Fruit fly (Drosophila melanogaster): Measurements from ENCODE around the gene CG17746.

The CG17746 gene

DNA sequence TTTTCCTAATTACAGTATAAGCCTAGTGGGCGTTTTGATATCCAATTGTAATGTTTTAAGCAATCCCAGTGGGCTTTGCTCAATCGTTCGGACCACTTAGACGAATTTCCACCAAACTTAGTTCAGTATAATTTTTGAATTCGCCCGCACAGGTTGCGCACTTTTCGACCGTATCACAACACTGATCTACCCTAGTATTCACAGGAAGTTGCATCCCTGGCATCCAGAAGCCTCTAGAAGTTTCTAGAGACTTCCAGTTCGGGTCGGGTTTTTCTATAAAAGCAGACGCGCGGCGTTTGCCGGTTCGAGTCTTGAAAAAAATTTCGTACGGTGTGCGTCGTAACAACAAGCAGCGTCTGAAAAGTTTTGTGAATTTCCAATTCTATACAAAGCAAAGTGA lies 46.5 kb downstream of the CG17746 start, which contains the start of gene Hsp83 (continued):
- TF ChIP-seq CG12769 (tag; optimal IDR thresholded peaks at IDR 0.05) (peak; percentile 94), yki (optimal IDR thresholded peaks at IDR 0.05) (no peak), CG6791 (GFP tag; IDR thresholded peaks at IDR 0.05; ENCODE audit: partially characterized antibody) (peak; percentile 23; the same call in 1 of the 3 replicates), chn (GFP tag; optimal IDR thresholded peaks at IDR 0.05) (peak; percentile 79), pros (GFP tag; optimal IDR thresholded peaks at IDR 0.05) (peak; percentile 82), p53 (GFP tag; optimal IDR thresholded peaks at IDR 0.05) (peak; percentile 92), otp (GFP tag; IDR thresholded peaks at IDR 0.05) (peak; percentile 98), CG4424 (GFP tag; optimal IDR thresholded peaks at IDR 0.05) (peak; percentile 91), Ptx1 (GFP tag; IDR thresholded peaks at IDR 0.05) (peak; percentile 73), CG17361 (GFP tag; IDR thresholded peaks at IDR 0.05) (peak; percentile 81), Vsx1 (GFP tag; optimal IDR thresholded peaks at IDR 0.05) (peak; percentile 97), klu (GFP tag; IDR thresholded peaks at IDR 0.05) (peak; percentile 63; the same call in 1 of the 2 replicates), lov (optimal IDR thresholded peaks at IDR 0.05) (no peak), lov (GFP tag; IDR thresholded peaks at IDR 0.05) (peak; percentile 98), Pdp1 (GFP tag; optimal IDR thresholded peaks at IDR 0.05) (peak; percentile 89), grau (tag; optimal IDR thresholded peaks at IDR 0.05) (peak; percentile 90), dan (GFP tag; IDR thresholded peaks at IDR 0.05) (no peak), Blimp-1 (GFP tag; optimal IDR thresholded peaks at IDR 0.05) (peak; percentile 79), HLHmδ (GFP tag; optimal IDR thresholded peaks at IDR 0.05) (peak; percentile 100), CG10959 (GFP tag; IDR thresholded peaks at IDR 0.05) (peak; percentile 81), Meics (GFP tag; optimal IDR thresholded peaks at IDR 0.05) (peak; percentile 99), tx (GFP tag; optimal IDR thresholded peaks at IDR 0.05) (peak; percentile 81), al (GFP tag; IDR thresholded peaks at IDR 0.05) (peak; percentile 70), gfzf (GFP tag; optimal IDR thresholded peaks at IDR 0.05) (peak; percentile 23), schlank (tag; optimal IDR thresholded peaks at IDR 0.05) (peak; percentile 99), Doc2 (GFP tag; IDR thresholded peaks at IDR 0.05) (0 out of 2 replicates have a peak, but pooled peaks have one; percentile 33), CG13624 (GFP tag; optimal IDR thresholded peaks at IDR 0.05) (peak; percentile 94), fd3F (GFP tag; optimal IDR thresholded peaks at IDR 0.05) (peak; percentile 86), CG15269 (tag; optimal IDR thresholded peaks at IDR 0.05) (peak; percentile 95), CG18011 (GFP tag; optimal IDR thresholded peaks at IDR 0.05) (peak; percentile 90), sens (GFP tag) (peak; percentile 97), HmgZ (tag; optimal IDR thresholded peaks at IDR 0.05) (peak; percentile 97), CG11456 (GFP tag; IDR thresholded peaks at IDR 0.05) (peak; percentile 96), CG6175 (GFP tag; IDR thresholded peaks at IDR 0.05) (peak; percentile 90), CG10431 (GFP tag; optimal IDR thresholded peaks at IDR 0.05) (peak; percentile 99), ken (GFP tag; IDR thresholded peaks at IDR 0.05) (peak; percentile 92), Sry-δ (GFP tag; optimal IDR thresholded peaks at IDR 0.05) (no peak), CG17186 (GFP tag; optimal IDR thresholded peaks at IDR 0.05) (peak; percentile 96), CrebB (tag; optimal IDR thresholded peaks at IDR 0.05) (peak; percentile 99), CG1024 (GFP tag; IDR thresholded peaks at IDR 0.05) (peak; percentile 92), Lhr (GFP tag; optimal IDR thresholded peaks at IDR 0.05) (peak; percentile 91), hbn (GFP tag; IDR thresholded peaks at IDR 0.05; ENCODE audit: partially characterized antibody) (no peak), az2 (GFP tag; optimal IDR thresholded peaks at IDR 0.05) (peak; percentile 83), Hsf (GFP tag; optimal IDR thresholded peaks at IDR 0.05) (peak; percentile 99), ro (GFP tag; IDR thresholded peaks at IDR 0.05) (peak; percentile 40; the same call in 1 of the 2 replicates), sug (tag; optimal IDR thresholded peaks at IDR 0.05) (peak; percentile 92), Poxn (GFP tag; IDR thresholded peaks at IDR 0.05) (peak; percentile 40; the same call in 1 of the 2 replicates), ase (GFP tag; IDR thresholded peaks at IDR 0.05) (peak; percentile 83), NfI (GFP tag; optimal IDR thresholded peaks at IDR 0.05) (peak; percentile 98), pita (GFP tag; optimal IDR thresholded peaks at IDR 0.05) (peak; percentile 6), CG34376 (GFP tag; optimal IDR thresholded peaks at IDR 0.05) (peak; percentile 100)

Data from whole organism, embryonic.